Fruit fly (Drosophila melanogaster) whole organism, wandering third instar larva: Measurements from ENCODE around the gene Ugt302K1.

Experiments used
- CrebA ChIP-seq: fragments of 200-800 bp; sonication (Bioruptor generic); optimal IDR thresholded peaks from 2 replicates; lab custom pipeline; 2016; ENCODE audit warnings: missing biosample characterization, mild to moderate bottlenecking, missing genetic modification characterization, borderline replicate concordance
- Myc ChIP-seq: fragments of >200 bp; optimal IDR thresholded peaks from 2 replicates; lab custom pipeline; 2017
- fru ChIP-seq: fragments of 200-800 bp; sonication (Bioruptor generic); optimal IDR thresholded peaks from 3 replicates; lab custom pipeline; 2016; ENCODE audit warnings: missing biosample characterization, mild to moderate bottlenecking, missing genetic modification characterization
- h ChIP-seq: fragments of 200-800 bp; sonication (Bioruptor generic); optimal IDR thresholded peaks from 3 replicates; lab custom pipeline; 2016; ENCODE audit warnings: missing biosample characterization, mild to moderate bottlenecking, missing genetic modification characterization
- lola ChIP-seq: fragments of >200 bp; optimal IDR thresholded peaks from 2 replicates; lab custom pipeline; 2017; ENCODE audit warnings: missing biosample characterization, missing genetic modification characterization
- psq ChIP-seq: fragments of 200-800 bp; sonication (Bioruptor generic); optimal IDR thresholded peaks from 3 replicates; lab custom pipeline; 2017; ENCODE audit warnings: missing biosample characterization, mild to moderate bottlenecking, missing genetic modification characterization, moderate library complexity
- tai ChIP-seq: sonication (Bioruptor generic); optimal IDR thresholded peaks from 2 replicates; lab custom pipeline; 2016; ENCODE audit warnings: missing biosample characterization, missing genetic modification characterization

- TF ChIP-seq Myc (no peak), h (GFP tag; lab: Kevin White, UChicago) (no peak), fru (GFP tag; lab: Kevin White, UChicago) (no peak), tai (GFP tag; lab: Kevin White, UChicago) (no peak), CrebA (no peak), psq (GFP tag; lab: Kevin White, UChicago) (no peak), lola (no peak)
Measured at dm6 chr3R:11136877-11137276, 16.8 kb downstream of the Ugt302K1 start, which contains the start of gene mAcon2.
